Fruit fly (Drosophila melanogaster) whole organism, embryonic: ENCODE data around the gene CG42693.
A peak's percentile ranks its signal among the peaks of the same experiment; 100 is the strongest.

Experiments used
- CG10209 ChIP-seq: fragments of 200-800 bp; sonication (Bioruptor generic); optimal IDR thresholded peaks from 3 replicates; lab custom pipeline; 2017; ENCODE audit warnings: missing biosample characterization, mild to moderate bottlenecking, missing genetic modification characterization, missing genetic modification reagents
- CG10431 ChIP-seq: fragments of 200-800 bp; sonication (Bioruptor generic); optimal IDR thresholded peaks from 3 replicates; lab custom pipeline; 2018; ENCODE audit warnings: missing biosample characterization, mild to moderate bottlenecking, missing genetic modification characterization
- CG12219 ChIP-seq: fragments of 200-800 bp; sonication (Bioruptor generic); optimal IDR thresholded peaks from 3 replicates; lab custom pipeline; 2018; ENCODE audit warnings: missing biosample characterization, mild to moderate bottlenecking, missing genetic modification characterization
- CG12744 ChIP-seq: fragments of 200-800 bp; sonication (Bioruptor generic); optimal IDR thresholded peaks from 2 replicates; lab custom pipeline; 2016; ENCODE audit warnings: missing biosample characterization, missing genetic modification characterization
- CG14014 ChIP-seq: fragments of 200-800 bp; sonication (Bioruptor generic); IDR thresholded peaks from 2 replicates; pipeline ENCODE4 v1.3.6; 2022; ENCODE audit warnings: missing biosample characterization, missing genetic modification characterization
- CG14965 ChIP-seq: fragments of 200-800 bp; sonication (Bioruptor generic); optimal IDR thresholded peaks from 2 replicates; lab custom pipeline; 2016; ENCODE audit warnings: missing biosample characterization, missing genetic modification characterization, borderline replicate concordance
- CG15514 ChIP-seq: fragments of 200-800 bp; sonication (Bioruptor generic); optimal IDR thresholded peaks from 3 replicates; lab custom pipeline; 2017; ENCODE audit warnings: missing biosample characterization, missing genetic modification characterization, mild to moderate bottlenecking, moderate library complexity, missing genetic modification reagents
- CG15696 ChIP-seq: fragments of 200-800 bp; sonication (Bioruptor generic); optimal IDR thresholded peaks from 2 replicates; lab custom pipeline; 2019; ENCODE audit warnings: missing biosample characterization, mild to moderate bottlenecking, missing genetic modification characterization, moderate library complexity
- CG16813 ChIP-seq: fragments of 200-800 bp; sonication (Bioruptor generic); IDR thresholded peaks from 3 replicates; pipeline ENCODE4 v1.3.6; 2022; ENCODE audit warnings: missing biosample characterization, missing genetic modification characterization; ENCODE audit not compliant: partially characterized antibody
- CG16815 ChIP-seq: fragments of 200-800 bp; sonication (Bioruptor generic); optimal IDR thresholded peaks from 3 replicates; lab custom pipeline; 2017; ENCODE audit warnings: missing biosample characterization, mild to moderate bottlenecking, missing genetic modification characterization
- CG16863 ChIP-seq: fragments of 200-800 bp; sonication (Bioruptor generic); optimal IDR thresholded peaks from 3 replicates; lab custom pipeline; 2016; ENCODE audit warnings: missing biosample characterization, missing genetic modification characterization
- CG17361 ChIP-seq: fragments of 200-800 bp; sonication (Bioruptor generic); IDR thresholded peaks from 3 replicates; pipeline ENCODE4 v1.3.6; 2022; ENCODE audit warnings: missing biosample characterization, missing genetic modification characterization
- CG17612 ChIP-seq: fragments of 200-800 bp; sonication (Bioruptor generic); IDR thresholded peaks from 2 replicates; pipeline ENCODE4 v1.3.6; 2022; ENCODE audit warnings: missing biosample characterization, missing genetic modification characterization
- CG30020 ChIP-seq: fragments of 200-800 bp; optimal IDR thresholded peaks from 2 replicates; lab custom pipeline; 2019; ENCODE audit warnings: missing biosample characterization, mild to moderate bottlenecking, missing genetic modification characterization, moderate library complexity
- CG32772 ChIP-seq: fragments of 200-800 bp; sonication (Bioruptor generic); IDR thresholded peaks from 2 replicates; pipeline ENCODE4 v1.3.6; 2022; ENCODE audit warnings: missing biosample characterization, missing genetic modification characterization
- CG34224 ChIP-seq: fragments of 200-800 bp; sonication (Bioruptor generic); IDR thresholded peaks from 3 replicates; pipeline ENCODE4 v1.3.6; 2022; ENCODE audit warnings: missing biosample characterization, missing genetic modification characterization; ENCODE audit not compliant: partially characterized antibody
- CG4282 ChIP-seq: fragments of 200-800 bp; sonication (Bioruptor generic); optimal IDR thresholded peaks from 2 replicates; lab custom pipeline; 2016; ENCODE audit warnings: missing biosample characterization, missing genetic modification characterization
- CG7839 ChIP-seq: fragments of 200-800 bp; sonication (Bioruptor generic); optimal IDR thresholded peaks from 3 replicates; lab custom pipeline; 2018; ENCODE audit warnings: missing biosample characterization, mild to moderate bottlenecking, missing genetic modification characterization, moderate library complexity
- Chrac-16 ChIP-seq: fragments of 200-800 bp; sonication (Bioruptor generic); optimal IDR thresholded peaks from 3 replicates; lab custom pipeline; 2016; ENCODE audit warnings: missing biosample characterization, missing genetic modification characterization
- D19B ChIP-seq: fragments of 200-800 bp; sonication (Bioruptor generic); optimal IDR thresholded peaks from 2 replicates; lab custom pipeline; 2017; ENCODE audit warnings: missing biosample characterization, mild to moderate bottlenecking, missing genetic modification characterization
- Dbx ChIP-seq: fragments of 200-800 bp; sonication (Bioruptor generic); IDR thresholded peaks from 3 replicates; pipeline ENCODE4 v1.3.6; 2022; ENCODE audit warnings: missing biosample characterization, missing genetic modification characterization
- Dll ChIP-seq: fragments of 200-800 bp; sonication (Bioruptor generic); IDR thresholded peaks from 4 replicates; pipeline ENCODE4 v1.3.6; 2022; ENCODE audit warnings: missing biosample characterization, missing genetic modification characterization; ENCODE audit not compliant: partially characterized antibody
- Dp ChIP-seq: fragments of 200-800 bp; sonication (Bioruptor generic); optimal IDR thresholded peaks from 2 replicates; lab custom pipeline; 2018; ENCODE audit warnings: missing biosample characterization, mild to moderate bottlenecking, missing genetic modification characterization, moderate library complexity
- ERR ChIP-seq: fragments of 200-800 bp; sonication (Bioruptor generic); optimal IDR thresholded peaks from 2 replicates; lab custom pipeline; 2016; ENCODE audit warnings: missing biosample characterization, missing genetic modification characterization
- Elba2 ChIP-seq: fragments of 200-800 bp; sonication (Bioruptor generic); optimal IDR thresholded peaks from 3 replicates; lab custom pipeline; 2016; ENCODE audit warnings: missing biosample characterization, missing genetic modification characterization
- HmgZ ChIP-seq: fragments of 200-800 bp; sonication (Bioruptor generic); optimal IDR thresholded peaks from 2 replicates; lab custom pipeline; 2018; ENCODE audit warnings: missing biosample characterization, mild to moderate bottlenecking, missing genetic modification characterization
- Hmx ChIP-seq: fragments of 200-800 bp; sonication (Bioruptor generic); optimal IDR thresholded peaks from 2 replicates; lab custom pipeline; 2016; ENCODE audit warnings: missing biosample characterization, missing genetic modification characterization
- Mad ChIP-seq: fragments of 200-800 bp; sonication (Bioruptor generic); optimal IDR thresholded peaks from 2 replicates; lab custom pipeline; 2016; ENCODE audit warnings: missing biosample characterization, missing genetic modification characterization
- Meics ChIP-seq: fragments of 200-800 bp; sonication (Bioruptor generic); optimal IDR thresholded peaks from 2 replicates; lab custom pipeline; 2017; ENCODE audit warnings: missing biosample characterization, mild to moderate bottlenecking, missing genetic modification characterization
- Mrtf ChIP-seq: fragments of 200-800 bp; sonication (Bioruptor generic); IDR thresholded peaks from 3 replicates; pipeline ENCODE4 v1.3.6; 2022; ENCODE audit warnings: missing biosample characterization, missing genetic modification characterization
- NC2α ChIP-seq: fragments of 200-800 bp; sonication (Bioruptor generic); optimal IDR thresholded peaks from 2 replicates; lab custom pipeline; 2016; ENCODE audit warnings: missing biosample characterization, missing genetic modification characterization
- NK7.1 ChIP-seq: fragments of 200-800 bp; sonication (Bioruptor generic); optimal IDR thresholded peaks from 3 replicates; lab custom pipeline; 2016; ENCODE audit warnings: missing biosample characterization, missing genetic modification characterization
- Oaz ChIP-seq: fragments of 200-800 bp; sonication (Bioruptor generic); IDR thresholded peaks from 2 replicates; pipeline ENCODE4 v1.3.6; 2022; ENCODE audit warnings: missing biosample characterization, missing genetic modification characterization
- Pdp1 ChIP-seq, 2 experiments: fragments of 200-800 bp; sonication (Bioruptor generic); optimal IDR thresholded peaks; 3 replicates each; lab custom pipeline; 2016; ENCODE audit warnings: missing biosample characterization in 2 of 2, missing genetic modification characterization in 2 of 2, mild to moderate bottlenecking in 1 of 2, moderate library complexity in 1 of 2
- ara ChIP-seq: fragments of 200-800 bp; sonication (Bioruptor generic); IDR thresholded peaks from 2 replicates; pipeline ENCODE4 v1.3.6; 2022; ENCODE audit warnings: missing biosample characterization, missing genetic modification characterization
- ase ChIP-seq: fragments of 200-800 bp; sonication (Bioruptor generic); IDR thresholded peaks from 3 replicates; pipeline ENCODE4 v1.3.6; 2022; ENCODE audit warnings: missing biosample characterization, missing genetic modification characterization
- ash1 ChIP-seq: fragments of 200-800 bp; sonication (Bioruptor generic); optimal IDR thresholded peaks from 2 replicates; lab custom pipeline; 2018; ENCODE audit warnings: missing biosample characterization, mild to moderate bottlenecking, missing genetic modification characterization
- bigmax ChIP-seq: fragments of 200-800 bp; sonication (Bioruptor generic); optimal IDR thresholded peaks from 2 replicates; lab custom pipeline; 2018; ENCODE audit warnings: missing biosample characterization, mild to moderate bottlenecking, missing genetic modification characterization
- da ChIP-seq: fragments of 200-800 bp; sonication (Bioruptor generic); optimal IDR thresholded peaks from 2 replicates; lab custom pipeline; 2016; ENCODE audit warnings: missing biosample characterization, missing genetic modification characterization
- klu ChIP-seq: fragments of 200-800 bp; sonication (Bioruptor generic); IDR thresholded peaks from 2 replicates; pipeline ENCODE4 v1.3.6; 2022; ENCODE audit warnings: missing biosample characterization, missing genetic modification characterization
- lab ChIP-seq: fragments of 200-800 bp; sonication (Bioruptor generic); optimal IDR thresholded peaks from 3 replicates; lab custom pipeline; 2017; ENCODE audit warnings: missing biosample characterization, missing genetic modification characterization, mild to moderate bottlenecking, moderate library complexity, missing genetic modification reagents
- mirr ChIP-seq: fragments of 200-800 bp; sonication (Bioruptor generic); optimal IDR thresholded peaks from 3 replicates; lab custom pipeline; 2018; ENCODE audit warnings: missing biosample characterization, mild to moderate bottlenecking, missing genetic modification characterization
- nau ChIP-seq: fragments of 200-800 bp; sonication (Bioruptor generic); optimal IDR thresholded peaks from 3 replicates; lab custom pipeline; 2017; ENCODE audit warnings: missing biosample characterization, mild to moderate bottlenecking, missing genetic modification characterization, missing genetic modification reagents
- pb ChIP-seq: fragments of 200-800 bp; sonication (Bioruptor generic); optimal IDR thresholded peaks from 3 replicates; lab custom pipeline; 2016; ENCODE audit warnings: missing biosample characterization, missing genetic modification characterization
- psq ChIP-seq: fragments of 200-800 bp; sonication (Bioruptor generic); optimal IDR thresholded peaks from 2 replicates; lab custom pipeline; 2017; ENCODE audit warnings: missing biosample characterization, missing genetic modification characterization
- sd ChIP-seq: fragments of 200-800 bp; sonication (Bioruptor generic); optimal IDR thresholded peaks from 3 replicates; lab custom pipeline; 2018; ENCODE audit warnings: missing biosample characterization, mild to moderate bottlenecking, missing genetic modification characterization, moderate library complexity
- sens-2 ChIP-seq: fragments of 200-800 bp; sonication (Bioruptor generic); IDR thresholded peaks from 2 replicates; pipeline ENCODE4 v1.3.6; 2022; ENCODE audit warnings: missing biosample characterization, missing genetic modification characterization
- slp2 ChIP-seq: fragments of 200-800 bp; sonication (Bioruptor generic); optimal IDR thresholded peaks from 2 replicates; lab custom pipeline; 2016; ENCODE audit warnings: missing biosample characterization, missing genetic modification characterization
- z ChIP-seq: fragments of 200-800 bp; sonication (Bioruptor generic); IDR thresholded peaks from 3 replicates; pipeline ENCODE4 v1.3.6; 2022; ENCODE audit warnings: missing biosample characterization, missing genetic modification characterization

Gene CG42693

DNA sequence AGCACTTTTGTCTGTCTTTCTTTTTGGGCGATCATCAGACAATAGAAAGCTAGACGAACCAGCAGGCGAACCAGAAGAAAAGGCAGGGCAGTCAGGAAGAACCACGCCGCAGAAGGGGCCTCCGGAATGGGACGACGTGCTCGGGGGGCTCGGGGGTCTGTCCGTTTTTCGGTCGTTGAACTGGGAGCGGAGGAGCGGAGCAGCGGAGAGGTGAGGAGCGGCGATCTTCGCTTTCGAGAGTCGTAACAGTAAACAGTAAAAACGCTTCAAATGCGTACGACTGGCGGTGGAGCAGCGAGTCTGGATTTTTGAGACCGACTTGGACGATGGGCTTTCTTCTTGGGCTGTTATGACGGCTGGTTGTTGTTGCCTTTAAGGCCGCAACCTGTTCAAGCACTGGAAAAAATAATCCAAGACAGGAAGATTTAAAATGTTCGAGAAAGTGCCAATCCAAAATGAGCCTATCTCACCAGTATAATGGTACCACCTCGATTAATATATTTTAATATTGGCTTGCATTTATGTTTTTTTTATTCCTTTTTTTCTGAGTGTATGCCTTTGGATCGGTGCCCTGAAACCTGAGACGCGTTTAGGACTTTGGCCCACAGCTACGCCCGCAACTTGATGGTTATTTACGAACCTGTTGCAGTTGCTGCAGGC, 21.3 kb downstream of the CG42693 start (continued):
- TF ChIP-seq CG34224, result no peak
- TF ChIP-seq sd (tag; lab: Kevin White, UChicago), result no peak
- TF ChIP-seq NK7.1 (GFP tag; lab: Kevin White, UChicago), result no peak
- peak; percentile 91 for TF ChIP-seq CG16863 (GFP tag; lab: Kevin White, UChicago)
- TF ChIP-seq CG17612 (GFP tag; lab: Robert Waterston, UW), result peak; percentile 37; the same call in 1 of the 2 replicates
- peak; percentile 15 for TF ChIP-seq da (GFP tag; lab: Kevin White, UChicago)
- peak; percentile 81 for TF ChIP-seq slp2 (GFP tag; lab: Kevin White, UChicago)
- no peak for TF ChIP-seq Oaz (GFP tag; lab: Robert Waterston, UW)
- peak; percentile 65 for TF ChIP-seq lab (GFP tag; lab: Kevin White, UChicago)
- peak; percentile 87 for TF ChIP-seq CG12219 (GFP tag; lab: Kevin White, UChicago)
- TF ChIP-seq CG14965 (GFP tag; lab: Kevin White, UChicago), result peak; percentile 52
- no peak for TF ChIP-seq D19B
- peak; percentile 85 for TF ChIP-seq CG10209 (GFP tag; lab: Kevin White, UChicago)
- TF ChIP-seq bigmax (GFP tag; lab: Kevin White, UChicago), result peak; percentile 23
- peak; percentile 51 for TF ChIP-seq psq (GFP tag; lab: Kevin White, UChicago)
- peak; percentile 92 for TF ChIP-seq CG10431
- no peak for TF ChIP-seq Dbx (GFP tag; lab: Robert Waterston, UW)
- TF ChIP-seq ase, result peak; percentile 69; the same call in 1 of the 3 replicates
- TF ChIP-seq CG17361 (GFP tag; lab: Robert Waterston, UW), result peak; percentile 91
- peak; percentile 89 for TF ChIP-seq CG7839 (tag; lab: Kevin White, UChicago)
- TF ChIP-seq ash1 (GFP tag; lab: Kevin White, UChicago), result no peak
- TF ChIP-seq ERR (GFP tag; lab: Kevin White, UChicago), result peak; percentile 53
- TF ChIP-seq sens-2 (GFP tag; lab: Robert Waterston, UW), result peak; percentile 93
- TF ChIP-seq CG30020, result peak; percentile 70
- no peak for TF ChIP-seq CG4282
- peak; percentile 72 for TF ChIP-seq CG14014 (GFP tag; lab: Robert Waterston, UW)
- TF ChIP-seq CG16815 (GFP tag; lab: Kevin White, UChicago), result peak; percentile 91
- TF ChIP-seq CG16813 (GFP tag; lab: Robert Waterston, UW), result no peak
- no peak for TF ChIP-seq Dp
- peak; percentile 82 to 85 for TF ChIP-seq Pdp1 (GFP tag; optimal IDR thresholded peaks at IDR 0.05; lab: Kevin White, UChicago)
- TF ChIP-seq Dll (GFP tag; lab: Robert Waterston, UW), result no peak
- no peak for TF ChIP-seq CG15514 (GFP tag; lab: Kevin White, UChicago)
- TF ChIP-seq CG15696 (tag; lab: Kevin White, UChicago), result peak; percentile 77
- peak; percentile 88 for TF ChIP-seq CG32772 (GFP tag; lab: Robert Waterston, UW)
- TF ChIP-seq Meics (GFP tag; lab: Kevin White, UChicago), result peak; percentile 53
- peak; percentile 17 for TF ChIP-seq Elba2 (GFP tag; lab: Kevin White, UChicago)
- TF ChIP-seq Mrtf (GFP tag; lab: Robert Waterston, UW), result peak; percentile 44; the same call in 1 of the 3 replicates
- no peak for TF ChIP-seq mirr (GFP tag; lab: Kevin White, UChicago)
- peak; percentile 52 for TF ChIP-seq Hmx (GFP tag; lab: Kevin White, UChicago)
- 0 out of 3 replicates have a peak, but pooled peaks have one; percentile 9 for TF ChIP-seq z (GFP tag; lab: Robert Waterston, UW)
- TF ChIP-seq NC2α, result peak; percentile 73
- peak; percentile 88 for TF ChIP-seq Mad (GFP tag; lab: Kevin White, UChicago)
- TF ChIP-seq CG12744 (GFP tag; lab: Kevin White, UChicago), result peak; percentile 64
- peak; percentile 91 for TF ChIP-seq Chrac-16 (GFP tag; lab: Kevin White, UChicago)
- TF ChIP-seq pb (GFP tag; lab: Kevin White, UChicago), result no peak
- peak; percentile 66 for TF ChIP-seq nau (GFP tag; lab: Kevin White, UChicago)
- TF ChIP-seq HmgZ (tag; lab: Kevin White, UChicago), result peak; percentile 66
- TF ChIP-seq ara, result peak; percentile 94
- 0 out of 2 replicates have a peak, but pooled peaks have one; percentile 14 for TF ChIP-seq klu
